Worm (Caenorhabditis elegans) whole organism, early embryonic: ENCODE results near the gene Y75B12B.1.

ENCODE experiments used
- B0310.2 ChIP-seq: sonication (generic microtip); optimal IDR thresholded peaks from 2 replicates; lab custom pipeline; 2016; ENCODE audit warnings: mild to moderate bottlenecking, missing genetic modification characterization, missing compliant biosample characterization
- F13C5.2 ChIP-seq: sonication (generic microtip); optimal IDR thresholded peaks from 2 replicates; lab custom pipeline; 2017; ENCODE audit warnings: mild to moderate bottlenecking, missing genetic modification characterization, inconsistent platforms, missing compliant biosample characterization
- aly-1 ChIP-seq: sonication (generic microtip); optimal IDR thresholded peaks from 2 replicates; lab custom pipeline; 2016; ENCODE audit warnings: missing genetic modification characterization, missing compliant biosample characterization
- ama-1 ChIP-seq: fragments of 150-350 bp; optimal IDR thresholded peaks from 2 replicates; lab custom pipeline; 2014
- ceh-13 ChIP-seq: fragments of 200-800 bp; sonication (Bioruptor generic); optimal IDR thresholded peaks from 2 replicates; lab custom pipeline; 2018; ENCODE audit warnings: mild to moderate bottlenecking, missing genetic modification characterization, missing compliant biosample characterization
- ceh-36 ChIP-seq: sonication (generic microtip); optimal IDR thresholded peaks from 2 replicates; lab custom pipeline; 2016; ENCODE audit warnings: missing genetic modification characterization, inconsistent platforms, missing compliant biosample characterization
- ets-7 ChIP-seq: sonication (generic microtip); optimal IDR thresholded peaks from 2 replicates; lab custom pipeline; 2016; ENCODE audit warnings: missing genotype, missing genetic modification characterization, missing compliant biosample characterization
- flt-1 ChIP-seq: fragments of 200-800 bp; sonication (Bioruptor generic); IDR thresholded peaks from 2 replicates; pipeline ENCODE4 v1.3.6; 2022; ENCODE audit warnings: missing genetic modification characterization, missing compliant biosample characterization
- hmbx-1 ChIP-seq: sonication (generic microtip); optimal IDR thresholded peaks from 2 replicates; lab custom pipeline; 2016; ENCODE audit warnings: mild to moderate bottlenecking, missing genetic modification characterization, missing compliant biosample characterization
- hmg-4 ChIP-seq: fragments of 200-800 bp; sonication (Bioruptor generic); optimal IDR thresholded peaks from 2 replicates; lab custom pipeline; 2018; ENCODE audit warnings: mild to moderate bottlenecking, missing genetic modification characterization, missing compliant biosample characterization
- hnd-1 ChIP-seq: sonication (generic microtip); optimal IDR thresholded peaks from 2 replicates; lab custom pipeline; 2016; ENCODE audit warnings: missing genetic modification characterization, missing compliant biosample characterization
- pes-1 ChIP-seq: fragments of 200-800 bp; sonication (Bioruptor generic); IDR thresholded peaks from 2 replicates; pipeline ENCODE4 v1.3.6; 2022; ENCODE audit warnings: missing genetic modification reagents, missing genetic modification characterization, missing compliant biosample characterization
- scrt-1 ChIP-seq: fragments of 200-800 bp; sonication (Bioruptor generic); IDR thresholded peaks from 2 replicates; pipeline ENCODE4 v1.3.6; 2022; ENCODE audit warnings: missing genetic modification characterization, missing compliant biosample characterization
- sea-1 ChIP-seq: fragments of 200-800 bp; sonication (Bioruptor generic); conservative IDR thresholded peaks from 2 replicates; pipeline ENCODE4 v1.3.6; 2022; ENCODE audit warnings: missing genetic modification characterization, missing compliant biosample characterization
- tbx-11 ChIP-seq: fragments of 200-800 bp; sonication (Bioruptor generic); IDR thresholded peaks from 2 replicates; pipeline ENCODE4 v1.3.6; 2022; ENCODE audit warnings: missing genetic modification characterization, missing compliant biosample characterization
- tbx-37 ChIP-seq: fragments of 200-800 bp; sonication (Bioruptor generic); conservative IDR thresholded peaks from 2 replicates; pipeline ENCODE4 v1.3.6; 2022; ENCODE audit warnings: missing genetic modification reagents, missing genetic modification characterization, missing compliant biosample characterization
- tra-4 ChIP-seq: sonication (generic microtip); optimal IDR thresholded peaks from 2 replicates; lab custom pipeline; 2017; ENCODE audit warnings: missing genetic modification characterization, missing compliant biosample characterization

Y75B12B.1 gene

DNA sequence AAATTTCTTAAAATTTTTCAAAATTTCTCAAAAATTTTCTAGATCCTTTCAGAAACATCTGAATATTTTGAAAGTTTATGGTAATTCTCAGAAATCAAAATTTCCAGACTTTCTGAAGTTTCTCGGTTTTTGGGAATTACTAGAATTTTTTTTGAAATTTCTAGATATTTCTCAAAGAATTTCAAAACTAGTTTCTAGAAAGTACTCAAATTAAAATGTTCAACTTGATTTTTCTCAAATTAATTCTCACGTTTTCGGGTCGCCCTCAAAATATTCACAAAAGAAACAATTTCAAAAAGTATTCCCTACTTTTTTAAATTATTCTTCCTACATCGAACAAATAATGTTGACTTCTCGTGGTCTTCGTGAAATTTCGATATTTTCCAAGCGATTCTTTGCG is 4.7 kb upstream of the Y75B12B.1 start, which contains the start of gene T09F5.10:
TSS of gene T09F5.10 (plus strand) at position 301 of the 400 bp plus-strand sequence.
- TF ChIP-seq flt-1 (GFP tag; lab: Robert Waterston, UW) (no peak), hmbx-1 (tag; lab: Kevin White, UChicago) (no peak), F13C5.2 (tag; lab: Kevin White, UChicago) (no peak), tra-4 (tag; lab: Kevin White, UChicago) (no peak), tbx-37 (GFP tag; lab: Robert Waterston, UW) (no peak), tbx-11 (GFP tag; lab: Robert Waterston, UW) (no peak), scrt-1 (GFP tag; lab: Robert Waterston, UW) (no peak), ceh-36 (no peak), hnd-1 (tag; lab: Kevin White, UChicago) (no peak), B0310.2 (tag; lab: Kevin White, UChicago) (no peak), ets-7 (tag; lab: Kevin White, UChicago) (no peak), sea-1 (GFP tag; lab: Robert Waterston, UW) (no peak)

DNA sequence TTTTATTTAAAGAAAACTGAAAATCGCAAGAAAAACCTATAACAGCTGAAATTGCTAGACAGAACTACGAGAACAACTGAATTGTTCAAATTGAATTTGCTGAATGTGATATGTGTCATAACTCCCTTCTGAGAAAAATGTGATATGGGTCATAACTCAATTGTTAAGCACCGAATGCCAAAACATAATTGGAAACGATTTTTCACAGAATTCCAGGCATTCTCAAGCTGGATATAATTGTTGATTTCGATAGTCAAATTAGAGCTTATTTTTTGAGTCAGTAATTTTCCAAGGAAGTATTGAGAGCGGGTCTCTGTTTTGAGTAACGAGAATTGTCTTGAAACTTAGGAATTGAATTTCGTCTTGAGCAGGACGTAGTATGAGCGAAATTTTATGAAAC is 2.6 kb upstream of the Y75B12B.1 start:
- TF ChIP-seq F13C5.2 (tag; lab: Kevin White, UChicago) (no peak), ets-7 (tag; lab: Kevin White, UChicago) (no peak), tbx-11 (GFP tag; lab: Robert Waterston, UW) (no peak), flt-1 (GFP tag; lab: Robert Waterston, UW) (no peak), hmg-4 (GFP tag; lab: Kevin White, UChicago) (no peak), hnd-1 (tag; lab: Kevin White, UChicago) (no peak), ama-1 (no peak), tra-4 (tag; lab: Kevin White, UChicago) (no peak), B0310.2 (tag; lab: Kevin White, UChicago) (no peak), tbx-37 (GFP tag; lab: Robert Waterston, UW) (no peak), sea-1 (GFP tag; lab: Robert Waterston, UW) (no peak), scrt-1 (GFP tag; lab: Robert Waterston, UW) (no peak), aly-1 (tag; lab: Kevin White, UChicago) (no peak), ceh-36 (no peak)

DNA sequence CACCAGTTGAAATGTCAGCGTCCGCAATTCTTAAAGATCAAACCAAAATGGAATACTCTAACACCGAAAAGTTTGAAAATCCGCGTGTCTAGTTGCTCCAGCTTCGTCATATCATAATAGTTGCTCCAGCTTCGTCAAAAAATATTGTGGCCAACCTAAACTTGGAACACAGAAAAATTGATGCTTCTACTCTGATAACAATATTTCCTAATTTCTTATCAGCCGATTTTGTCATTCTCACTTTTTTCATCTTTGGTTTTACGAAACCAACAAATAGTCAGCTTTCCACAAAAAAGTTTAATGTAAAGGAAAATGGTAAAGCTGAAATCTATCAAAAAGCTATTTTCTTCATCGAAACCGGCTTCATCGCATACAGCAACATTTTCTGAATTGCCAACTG is 2.1 kb upstream of the Y75B12B.1 start, which contains the start of gene fbxa-84:
TSS of gene fbxa-84 (plus strand) at position 34 of the 400 bp plus-strand sequence.
- no peak for TF ChIP-seq hmbx-1 (tag; lab: Kevin White, UChicago)
- no peak for TF ChIP-seq ceh-36
- no peak for TF ChIP-seq aly-1 (tag; lab: Kevin White, UChicago)
- no peak for TF ChIP-seq ama-1

DNA sequence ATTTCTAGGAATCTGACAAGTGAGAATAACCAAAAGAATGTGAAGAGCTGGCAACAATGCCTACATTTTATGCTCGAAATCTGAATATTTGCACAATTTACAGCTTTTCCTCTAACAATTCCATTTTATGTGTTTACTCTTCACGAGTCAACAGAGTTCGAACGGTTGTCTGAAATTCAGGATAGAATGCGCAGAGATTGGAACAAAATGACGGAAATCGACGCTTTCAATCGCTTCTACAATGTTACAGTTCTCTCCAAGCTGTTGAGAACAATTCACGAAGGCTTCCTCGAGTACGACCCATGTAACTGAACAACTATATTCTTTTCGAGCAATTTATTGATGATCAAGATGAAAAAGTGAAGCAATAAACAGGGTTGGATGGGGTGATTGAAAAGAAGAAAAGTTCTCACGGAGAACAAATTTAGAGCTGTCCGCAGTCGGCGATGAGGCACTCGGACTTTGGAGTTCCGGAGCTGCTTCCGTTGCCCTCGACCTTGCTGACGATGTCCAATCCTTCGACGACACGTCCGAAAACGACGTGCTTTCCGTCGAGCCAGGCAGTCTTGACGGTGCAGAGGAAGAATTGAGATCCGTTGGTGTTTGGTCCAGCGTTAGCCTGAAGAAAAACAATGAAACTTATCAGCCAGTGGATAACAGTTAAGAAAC is 1.9 kb downstream of the Y75B12B.1 start, which contains the start of gene Y75B12B.3:
TSS of gene Y75B12B.3 (minus strand) at position 21 of the 669 bp plus-strand sequence.
- no peak for TF ChIP-seq pes-1 (GFP tag; lab: Robert Waterston, UW)
- no peak for TF ChIP-seq hnd-1 (tag; lab: Kevin White, UChicago)
- TF ChIP-seq ama-1: no peak
- no peak for TF ChIP-seq aly-1 (tag; lab: Kevin White, UChicago)
- TF ChIP-seq tbx-37 (GFP tag; lab: Robert Waterston, UW): no peak
- no peak for TF ChIP-seq ceh-13 (GFP tag; lab: Kevin White, UChicago)
- no peak for TF ChIP-seq tra-4 (tag; lab: Kevin White, UChicago)
- TF ChIP-seq flt-1 (GFP tag; lab: Robert Waterston, UW): no peak
- no peak for TF ChIP-seq hmbx-1 (tag; lab: Kevin White, UChicago)
- no peak for TF ChIP-seq tbx-11 (GFP tag; lab: Robert Waterston, UW)

DNA sequence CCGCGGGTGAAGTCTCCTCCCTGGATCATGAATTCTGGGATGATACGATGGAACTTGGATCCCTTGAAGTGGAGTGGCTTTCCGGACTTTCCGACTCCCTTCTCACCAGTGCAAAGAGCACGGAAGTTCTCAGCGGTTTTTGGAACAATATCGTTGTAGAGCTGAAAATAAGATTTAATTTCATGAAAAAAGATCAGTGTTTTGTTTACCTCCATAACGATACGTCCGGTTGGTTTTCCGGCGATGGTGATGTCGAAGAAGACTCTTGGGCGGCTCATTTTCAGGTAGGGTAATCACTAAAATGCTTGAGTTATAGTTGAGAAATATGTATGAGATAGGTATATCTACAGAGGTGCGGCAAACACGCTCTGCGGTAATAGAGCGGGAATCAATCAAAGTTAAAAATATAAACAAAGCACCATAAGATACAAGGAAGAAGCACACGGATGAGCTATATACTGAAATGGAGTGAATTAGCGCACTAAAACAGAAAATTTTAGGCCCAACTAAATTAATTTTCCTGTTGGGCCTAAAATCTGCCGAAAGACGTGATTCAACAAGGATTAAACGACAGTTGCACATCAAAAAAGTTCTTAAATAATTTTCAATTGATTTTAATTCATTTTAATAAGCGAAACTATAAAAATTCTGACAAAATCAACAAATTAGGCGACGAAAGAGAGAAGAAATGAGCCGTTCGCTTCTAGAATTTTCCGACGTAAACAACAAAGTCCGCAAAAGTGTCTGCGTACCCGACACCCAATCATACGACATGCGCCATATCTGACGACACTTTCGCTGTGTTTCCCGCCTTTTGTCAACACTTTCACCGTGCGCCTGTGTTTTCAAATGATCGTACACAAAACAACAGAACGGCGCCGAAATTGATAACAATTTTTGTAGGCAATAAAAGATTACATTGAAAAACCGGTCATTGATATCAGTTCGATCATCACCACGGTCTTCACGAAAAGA is 2.9 kb downstream of the Y75B12B.1 start, which contains the start of the genes cyn-7 and bath-36:
TSS of gene cyn-7 (minus strand) at position 296 of the 975 bp plus-strand sequence.
TSS of gene bath-36 (plus strand) at position 806 of the 975 bp plus-strand sequence.
- TF ChIP-seq sea-1 (GFP tag; lab: Robert Waterston, UW): no peak

DNA sequence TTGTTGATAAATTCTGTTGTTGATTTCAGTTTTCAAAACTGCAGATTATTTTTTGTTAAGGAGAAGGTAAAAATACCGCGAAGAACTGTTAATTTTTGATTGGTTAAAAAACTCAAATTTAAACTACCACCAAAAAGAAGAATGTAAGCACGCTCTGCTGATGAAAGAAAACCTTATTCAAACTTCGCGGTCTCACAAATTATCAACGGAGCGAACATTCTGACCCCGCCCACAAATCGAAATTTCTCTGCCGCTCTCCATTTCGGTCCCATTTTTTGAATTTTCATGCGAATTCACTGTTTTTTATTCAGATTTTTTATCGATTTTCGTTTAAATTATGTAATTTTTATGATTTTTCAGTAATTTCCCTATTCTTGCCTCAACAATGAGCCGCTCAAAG is 5.1 kb downstream of the Y75B12B.1 start, which contains the start of gene cyn-3:
TSS of gene cyn-3 (plus strand) at position 361 of the 400 bp plus-strand sequence.
- TF ChIP-seq tbx-11 (GFP tag; lab: Robert Waterston, UW) (no peak), ets-7 (tag; lab: Kevin White, UChicago) (no peak), F13C5.2 (tag; lab: Kevin White, UChicago) (no peak), ama-1 (no peak), scrt-1 (GFP tag; lab: Robert Waterston, UW) (no peak), aly-1 (tag; lab: Kevin White, UChicago) (no peak), tra-4 (tag; lab: Kevin White, UChicago) (no peak), pes-1 (GFP tag; lab: Robert Waterston, UW) (no peak), ceh-13 (GFP tag; lab: Kevin White, UChicago) (no peak), flt-1 (GFP tag; lab: Robert Waterston, UW) (no peak), hmg-4 (GFP tag; lab: Kevin White, UChicago) (no peak), ceh-36 (no peak), B0310.2 (tag; lab: Kevin White, UChicago) (no peak), sea-1 (GFP tag; lab: Robert Waterston, UW) (no peak)
